Worm (Caenorhabditis elegans): ENCODE results near the gene srw-36.

DNA sequence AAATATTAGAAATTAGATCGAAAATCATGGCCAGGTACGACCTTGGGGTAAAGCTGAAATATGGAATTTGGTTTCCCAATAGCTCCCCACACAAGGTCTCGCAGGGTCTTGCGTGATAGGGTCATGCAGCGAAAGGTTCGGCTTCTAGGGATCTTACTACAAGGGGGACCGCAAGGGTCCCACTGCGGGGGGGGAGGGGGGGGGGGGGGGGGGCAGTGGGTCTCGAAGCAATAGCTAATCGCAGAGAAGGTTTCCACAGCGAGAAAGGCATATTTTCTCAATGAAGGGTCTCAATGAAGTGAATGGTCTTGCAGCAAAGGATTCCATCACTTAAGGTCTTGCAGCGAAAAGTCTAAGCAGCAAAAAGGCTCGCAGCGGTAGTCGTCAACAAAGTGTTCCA, 10.0 kb downstream of the srw-36 start:
- TF ChIP-seq him-1 (tag; optimal IDR thresholded peaks at IDR 0.05) = no peak
- no peak for TF ChIP-seq W03F9.2 (tag; optimal IDR thresholded peaks at IDR 0.05)
